Fruit fly (Drosophila melanogaster): ENCODE results near the gene CG17328.

Gene CG17328

dm6 chr2L:16288393-16288731, 11.4 kb upstream of the CG17328 start:
- no peak for TF ChIP-seq CG7045 (GFP tag; optimal IDR thresholded peaks at IDR 0.05)
- TF ChIP-seq CG14711 (tag; optimal IDR thresholded peaks at IDR 0.05): no peak

- TF ChIP-seq tj (GFP tag; optimal IDR thresholded peaks at IDR 0.05): no peak
- TF ChIP-seq CG14711 (tag; optimal IDR thresholded peaks at IDR 0.05): no peak
- no peak for TF ChIP-seq ovo (GFP tag; optimal IDR thresholded peaks at IDR 0.05)
- no peak for TF ChIP-seq bab1 (GFP tag; optimal IDR thresholded peaks at IDR 0.05)
- no peak for TF ChIP-seq pad (GFP tag; optimal IDR thresholded peaks at IDR 0.05)
- no peak for TF ChIP-seq Hr96 (GFP tag; optimal IDR thresholded peaks at IDR 0.05)
- TF ChIP-seq kay (GFP tag; ENCODE audit: borderline replicate concordance): no peak
- no peak for TF ChIP-seq cic (GFP tag; optimal IDR thresholded peaks at IDR 0.05)
- no peak for TF ChIP-seq CG1620 (GFP tag; optimal IDR thresholded peaks at IDR 0.05)
- no peak for TF ChIP-seq Clk (GFP tag; optimal IDR thresholded peaks at IDR 0.05)
- TF ChIP-seq CG12768 (GFP tag; optimal IDR thresholded peaks at IDR 0.05): no peak
- no peak for TF ChIP-seq Crg-1 (GFP tag; optimal IDR thresholded peaks at IDR 0.05)
- no peak for TF ChIP-seq cnc (optimal IDR thresholded peaks at IDR 0.05)
Observed at dm6 chr2L:16290984-16291383, 8.8 kb upstream of the CG17328 start, which contains the start of gene CG17329. TSS of gene CG17329 (plus strand) at chr2L:16291284.

dm6 chr2L:16292975-16293501, 6.7 kb upstream of the CG17328 start, which contains the start of gene CG13258:
TSS of gene CG13258 (minus strand) at chr2L:16293025.
- TF ChIP-seq ovo (GFP tag; optimal IDR thresholded peaks at IDR 0.05) (no peak), CG1620 (GFP tag; optimal IDR thresholded peaks at IDR 0.05) (no peak), CG11617 (GFP tag; optimal IDR thresholded peaks at IDR 0.05) (no peak), Crg-1 (GFP tag; optimal IDR thresholded peaks at IDR 0.05) (no peak), Clk (GFP tag; optimal IDR thresholded peaks at IDR 0.05) (no peak), CG7045 (GFP tag; optimal IDR thresholded peaks at IDR 0.05) (no peak), cnc (optimal IDR thresholded peaks at IDR 0.05) (no peak), CG12768 (GFP tag; optimal IDR thresholded peaks at IDR 0.05) (no peak), toe (GFP tag; optimal IDR thresholded peaks at IDR 0.05) (no peak), CG14711 (tag; optimal IDR thresholded peaks at IDR 0.05) (no peak)

- no peak for TF ChIP-seq Mnt (GFP tag; optimal IDR thresholded peaks at IDR 0.05)
- no peak for TF ChIP-seq CG7101 (tag; optimal IDR thresholded peaks at IDR 0.05)
- TF ChIP-seq ovo (GFP tag; optimal IDR thresholded peaks at IDR 0.05): no peak
- no peak for TF ChIP-seq tj (GFP tag; optimal IDR thresholded peaks at IDR 0.05)
- no peak for TF ChIP-seq kay (GFP tag; ENCODE audit: borderline replicate concordance)
Observed at dm6 chr2L:16293703-16294233, 6.0 kb upstream of the CG17328 start, which contains the start of gene Cyp303a1. TSS of gene Cyp303a1 (plus strand) at chr2L:16294183.

dm6 chr2L:16302773-16303279, 3.1 kb downstream of the CG17328 start, which contains the start of gene GMF:
TSS of gene GMF (minus strand) at chr2L:16302954.
- TF ChIP-seq Crg-1 (GFP tag; optimal IDR thresholded peaks at IDR 0.05): peak; percentile 43
- no peak for TF ChIP-seq cnc (optimal IDR thresholded peaks at IDR 0.05)
- TF ChIP-seq tj (GFP tag; optimal IDR thresholded peaks at IDR 0.05): no peak
- peak; percentile 75 for TF ChIP-seq CG7101 (tag; optimal IDR thresholded peaks at IDR 0.05)
- peak; percentile 63 for TF ChIP-seq CG11617 (GFP tag; optimal IDR thresholded peaks at IDR 0.05)
- no peak for TF ChIP-seq Clk (GFP tag; optimal IDR thresholded peaks at IDR 0.05)
- TF ChIP-seq CG33017 (tag; optimal IDR thresholded peaks at IDR 0.05): no peak
- peak; percentile 85 for TF ChIP-seq CG14711 (tag; optimal IDR thresholded peaks at IDR 0.05)
- TF ChIP-seq toe (GFP tag; optimal IDR thresholded peaks at IDR 0.05): no peak
- TF ChIP-seq CG7045 (GFP tag; optimal IDR thresholded peaks at IDR 0.05): peak; percentile 33
- peak; percentile 51 for TF ChIP-seq bab1 (GFP tag; optimal IDR thresholded peaks at IDR 0.05)
- TF ChIP-seq cic (GFP tag; optimal IDR thresholded peaks at IDR 0.05): no peak
- peak; percentile 98 for TF ChIP-seq kay (GFP tag; ENCODE audit: borderline replicate concordance)
- peak; percentile 65 for TF ChIP-seq CG1620 (GFP tag; optimal IDR thresholded peaks at IDR 0.05)
- TF ChIP-seq Hr96 (GFP tag; optimal IDR thresholded peaks at IDR 0.05): no peak
- TF ChIP-seq CG5204 (GFP tag; optimal IDR thresholded peaks at IDR 0.05): no peak
- peak; percentile 19 for TF ChIP-seq CG12768 (GFP tag; optimal IDR thresholded peaks at IDR 0.05)
- TF ChIP-seq ovo (GFP tag; optimal IDR thresholded peaks at IDR 0.05): peak; percentile 84
- TF ChIP-seq pad (GFP tag; optimal IDR thresholded peaks at IDR 0.05): peak; percentile 40
- TF ChIP-seq Mnt (GFP tag; optimal IDR thresholded peaks at IDR 0.05): peak; percentile 39

- TF ChIP-seq pad (GFP tag; optimal IDR thresholded peaks at IDR 0.05): peak; percentile 55
- peak; percentile 28 for TF ChIP-seq Clk (GFP tag; optimal IDR thresholded peaks at IDR 0.05)
- TF ChIP-seq cic (GFP tag; optimal IDR thresholded peaks at IDR 0.05): peak; percentile 59
- peak; percentile 76 for TF ChIP-seq CG14711 (tag; optimal IDR thresholded peaks at IDR 0.05)
- peak; percentile 78 for TF ChIP-seq bab1 (GFP tag; optimal IDR thresholded peaks at IDR 0.05)
- TF ChIP-seq Hr96 (GFP tag; optimal IDR thresholded peaks at IDR 0.05): no peak
- peak; percentile 15 for TF ChIP-seq CG33017 (tag; optimal IDR thresholded peaks at IDR 0.05)
- no peak for TF ChIP-seq toe (GFP tag; optimal IDR thresholded peaks at IDR 0.05)
- TF ChIP-seq Mnt (GFP tag; optimal IDR thresholded peaks at IDR 0.05): peak; percentile 66
- TF ChIP-seq cnc (optimal IDR thresholded peaks at IDR 0.05): peak; percentile 46 to 65
- peak; percentile 9 for TF ChIP-seq ovo (GFP tag; optimal IDR thresholded peaks at IDR 0.05)
- TF ChIP-seq CG12768 (GFP tag; optimal IDR thresholded peaks at IDR 0.05): peak; percentile 58
- TF ChIP-seq Crg-1 (GFP tag; optimal IDR thresholded peaks at IDR 0.05): peak; percentile 35
- TF ChIP-seq kay (GFP tag; ENCODE audit: borderline replicate concordance): no peak
- peak; percentile 72 for TF ChIP-seq CG11617 (GFP tag; optimal IDR thresholded peaks at IDR 0.05)
- TF ChIP-seq tj (GFP tag; optimal IDR thresholded peaks at IDR 0.05): peak; percentile 89
- no peak for TF ChIP-seq CG5204 (GFP tag; optimal IDR thresholded peaks at IDR 0.05)
- TF ChIP-seq CG7101 (tag; optimal IDR thresholded peaks at IDR 0.05): peak; percentile 78
- peak; percentile 42 for TF ChIP-seq CG7045 (GFP tag; optimal IDR thresholded peaks at IDR 0.05)
- no peak for TF ChIP-seq CG1620 (GFP tag; optimal IDR thresholded peaks at IDR 0.05)
Observed at dm6 chr2L:16307026-16307703, 7.4 kb downstream of the CG17328 start, which contains the start of the genes CG5861 and Syx5. TSS of gene CG5861 (minus strand) at chr2L:16307298. TSS of gene Syx5 (plus strand) at chr2L:16307346.

All from whole organism, adult.